Worm (Caenorhabditis elegans): ENCODE data around the gene R02E4.1.

DNA sequence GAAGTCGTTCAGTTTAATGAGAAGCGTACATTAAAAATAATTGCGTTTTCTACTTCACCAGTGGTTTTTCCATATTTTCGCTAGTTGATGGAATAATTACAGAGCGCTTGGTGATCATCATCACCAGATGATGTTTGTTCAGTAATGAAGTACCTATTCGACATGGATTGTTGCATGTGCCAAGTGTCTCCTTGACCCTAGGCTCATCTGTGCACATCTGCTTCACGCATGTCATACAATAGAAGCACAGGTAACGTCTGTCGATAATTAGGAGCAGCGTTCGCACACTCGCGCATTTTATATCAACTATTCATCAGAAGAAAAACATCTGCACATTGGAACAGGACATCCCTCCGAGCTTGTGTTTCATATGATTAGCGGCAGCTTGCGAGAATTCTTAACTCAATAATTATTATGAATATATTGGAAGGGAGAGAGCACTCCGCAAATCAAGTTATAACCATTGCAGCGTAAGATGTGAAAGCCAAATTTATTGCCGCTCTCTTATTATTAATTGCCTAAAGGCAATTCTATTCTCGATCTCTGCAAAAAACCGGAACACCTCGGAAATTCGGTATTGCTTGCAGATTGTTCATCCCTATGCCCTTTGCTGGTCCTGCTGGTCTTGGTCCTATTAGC, 20.9 kb upstream of the R02E4.1 start:
- TF ChIP-seq him-1 (tag; optimal IDR thresholded peaks at IDR 0.05) (no peak), dao-5 (tag; optimal IDR thresholded peaks at IDR 0.05) (no peak)
